Worm (Caenorhabditis elegans): ENCODE data around the gene ZK632.9.

Gene ZK632.9

ce11 chrIII:9783133-9783590 is 42.1 kb downstream of the ZK632.9 start (continued):
- TF ChIP-seq nhr-27 (tag; optimal IDR thresholded peaks at IDR 0.05) = no peak
- TF ChIP-seq K12H6.12 (tag; optimal IDR thresholded peaks at IDR 0.05) = no peak
- no peak for TF ChIP-seq zfh-2 (GFP tag; conservative IDR thresholded peaks at IDR 0.05)
- no peak for TF ChIP-seq sdz-38 (tag; optimal IDR thresholded peaks at IDR 0.05)
- no peak for TF ChIP-seq fkh-3 (tag; optimal IDR thresholded peaks at IDR 0.05)
- no peak for TF ChIP-seq pha-4 (tag; optimal IDR thresholded peaks at IDR 0.05)
- peak; percentile 22; the same call in 1 of the 2 replicates for TF ChIP-seq hmg-1.2 (GFP tag; IDR thresholded peaks at IDR 0.05)
- TF ChIP-seq ama-1 (optimal IDR thresholded peaks at IDR 0.05) = no peak
- no peak for TF ChIP-seq ama-1 (GFP tag; optimal IDR thresholded peaks at IDR 0.05)
- no peak for TF ChIP-seq F23B12.7 (tag; optimal IDR thresholded peaks at IDR 0.05; ENCODE audit: insufficient read depth)
- TF ChIP-seq madf-3 (GFP tag; IDR thresholded peaks at IDR 0.05) = peak; percentile 85
- TF ChIP-seq rpc-1 (optimal IDR thresholded peaks at IDR 0.05) = no peak
- no peak for TF ChIP-seq rpc-1 (tag; optimal IDR thresholded peaks at IDR 0.05)
- TF ChIP-seq lin-35 (GFP tag; optimal IDR thresholded peaks at IDR 0.05) = peak in 1 of 3 experiments; percentile 57
- TF ChIP-seq dpff-1 (tag; optimal IDR thresholded peaks at IDR 0.05) = no peak
- TF ChIP-seq rcor-1 (GFP tag; IDR thresholded peaks at IDR 0.05) = no peak
- no peak; the same call in 1 of the 2 replicates for TF ChIP-seq Y95B8A.8 (GFP tag; IDR thresholded peaks at IDR 0.05)
- no peak for TF ChIP-seq F52B5.7 (tag; optimal IDR thresholded peaks at IDR 0.05)
- no peak for TF ChIP-seq attf-6 (GFP tag; IDR thresholded peaks at IDR 0.05)
- TF ChIP-seq F57A8.1 (GFP tag; optimal IDR thresholded peaks at IDR 0.05) = no peak
- TF ChIP-seq Y79H2A.3 (GFP tag; conservative IDR thresholded peaks at IDR 0.05) = no peak
- no peak for TF ChIP-seq nfyb-1 (GFP tag; IDR thresholded peaks at IDR 0.05)
- peak; percentile 50; the same call in 1 of the 2 replicates for TF ChIP-seq B0336.3 (GFP tag; IDR thresholded peaks at IDR 0.05)
- TF ChIP-seq ekl-4 (GFP tag; IDR thresholded peaks at IDR 0.05) = peak; percentile 17; the same call in 1 of the 2 replicates
- TF ChIP-seq somi-1 (GFP tag; optimal IDR thresholded peaks at IDR 0.05) = no peak
- TF ChIP-seq dpl-1 (GFP tag; optimal IDR thresholded peaks at IDR 0.05) = no peak
- TF ChIP-seq ccch-3 (GFP tag; optimal IDR thresholded peaks at IDR 0.05) = no peak
- no peak for TF ChIP-seq madf-8 (GFP tag; conservative IDR thresholded peaks at IDR 0.05)
- no peak for TF ChIP-seq lin-54 (GFP tag; optimal IDR thresholded peaks at IDR 0.05)
- no peak for TF ChIP-seq attf-3 (GFP tag; conservative IDR thresholded peaks at IDR 0.05)
- TF ChIP-seq athp-1 (tag; optimal IDR thresholded peaks at IDR 0.05) = no peak
- no peak for TF ChIP-seq unc-62 (GFP tag; optimal IDR thresholded peaks at IDR 0.05)
- TF ChIP-seq mcd-1 (GFP tag; IDR thresholded peaks at IDR 0.05) = no peak
- TF ChIP-seq die-1 (tag; optimal IDR thresholded peaks at IDR 0.05) = no peak
- 0 out of 2 replicates have a peak, but pooled peaks have one; percentile 15 for TF ChIP-seq pbrm-1 (GFP tag; IDR thresholded peaks at IDR 0.05)
- no peak for TF ChIP-seq mes-4 (tag; optimal IDR thresholded peaks at IDR 0.05)
- TF ChIP-seq Y53F4B.3 (GFP tag; IDR thresholded peaks at IDR 0.05) = no peak
- TF ChIP-seq rec-8 (tag; optimal IDR thresholded peaks at IDR 0.05) = no peak
- TF ChIP-seq egl-44 (GFP tag; IDR thresholded peaks at IDR 0.05) = no peak
- no peak for TF ChIP-seq dox-1 (GFP tag; IDR thresholded peaks at IDR 0.05)
- no peak for TF ChIP-seq nfya-2 (GFP tag; IDR thresholded peaks at IDR 0.05)
- no peak for TF ChIP-seq xnd-1 (tag; optimal IDR thresholded peaks at IDR 0.05)
- peak; percentile 61 for TF ChIP-seq atf-7 (tag; optimal IDR thresholded peaks at IDR 0.05)
- TF ChIP-seq attf-5 (GFP tag; optimal IDR thresholded peaks at IDR 0.05) = peak; percentile 21
- no peak for TF ChIP-seq D2030.7 (GFP tag; IDR thresholded peaks at IDR 0.05)
- TF ChIP-seq Y67H2A.10 (GFP tag; conservative IDR thresholded peaks at IDR 0.05) = no peak
- TF ChIP-seq hlh-26 (GFP tag; conservative IDR thresholded peaks at IDR 0.05) = no peak
- no peak for TF ChIP-seq ztf-6 (GFP tag; IDR thresholded peaks at IDR 0.05)
- no peak for TF ChIP-seq chd-7 (tag; optimal IDR thresholded peaks at IDR 0.05)
- TF ChIP-seq egl-18 (GFP tag; IDR thresholded peaks at IDR 0.05) = no peak
- no peak for TF ChIP-seq ceh-79 (tag; optimal IDR thresholded peaks at IDR 0.05)

All from whole organism, young adult.